Fruit fly (Drosophila melanogaster) whole organism, embryonic: ENCODE data around the gene CG10481.

Experiments
- Abd-B ChIP-seq: fragments of 200-800 bp; sonication (Bioruptor generic); optimal IDR thresholded peaks from 2 replicates; lab custom pipeline; 2018; ENCODE audit warnings: missing biosample characterization, mild to moderate bottlenecking, missing genetic modification characterization, moderate library complexity
- Blimp-1 ChIP-seq: fragments of 200-800 bp; sonication (Bioruptor generic); optimal IDR thresholded peaks from 3 replicates; lab custom pipeline; 2018; ENCODE audit warnings: missing biosample characterization, missing genetic modification characterization, mild to moderate bottlenecking, moderate library complexity, missing genetic modification reagents
- CG10431 ChIP-seq: fragments of 200-800 bp; sonication (Bioruptor generic); optimal IDR thresholded peaks from 3 replicates; lab custom pipeline; 2018; ENCODE audit warnings: missing biosample characterization, mild to moderate bottlenecking, missing genetic modification characterization
- CG11504 ChIP-seq: fragments of 200-800 bp; sonication (Bioruptor generic); optimal IDR thresholded peaks from 3 replicates; lab custom pipeline; 2019; ENCODE audit warnings: missing biosample characterization, mild to moderate bottlenecking, missing genetic modification characterization, moderate library complexity
- CG12659 ChIP-seq: fragments of 200-800 bp; sonication (Bioruptor generic); optimal IDR thresholded peaks from 3 replicates; lab custom pipeline; 2017; ENCODE audit warnings: mild to moderate bottlenecking, missing biosample characterization, missing genetic modification reagents, missing genetic modification characterization
- CG14965 ChIP-seq: fragments of 200-800 bp; sonication (Bioruptor generic); optimal IDR thresholded peaks from 2 replicates; lab custom pipeline; 2016; ENCODE audit warnings: missing biosample characterization, missing genetic modification characterization, borderline replicate concordance
- CG15479 ChIP-seq: fragments of 200-800 bp; sonication (Bioruptor generic); optimal IDR thresholded peaks from 3 replicates; lab custom pipeline; 2019; ENCODE audit warnings: missing biosample characterization, mild to moderate bottlenecking, missing genetic modification characterization, moderate library complexity
- CG2116 ChIP-seq: fragments of 200-800 bp; sonication (Bioruptor generic); optimal IDR thresholded peaks from 3 replicates; lab custom pipeline; 2018; ENCODE audit warnings: missing biosample characterization, mild to moderate bottlenecking, missing genetic modification characterization
- CG2199 ChIP-seq: fragments of 200-800 bp; sonication (Bioruptor generic); IDR thresholded peaks from 3 replicates; pipeline ENCODE4 v1.3.6; 2022; ENCODE audit warnings: missing biosample characterization, missing genetic modification characterization
- CG31365 ChIP-seq: fragments of 200-800 bp; sonication (Bioruptor generic); optimal IDR thresholded peaks from 2 replicates; lab custom pipeline; 2018; ENCODE audit warnings: missing biosample characterization, mild to moderate bottlenecking, missing genetic modification characterization
- CG43689 ChIP-seq: fragments of 200-800 bp; sonication (Bioruptor generic); IDR thresholded peaks from 2 replicates; pipeline ENCODE4 v1.3.6; 2022; ENCODE audit warnings: missing biosample characterization, missing genetic modification characterization
- CG8944 ChIP-seq: fragments of 200-800 bp; sonication (Bioruptor generic); optimal IDR thresholded peaks from 3 replicates; lab custom pipeline; 2016; ENCODE audit warnings: missing biosample characterization, missing genetic modification characterization
- Camta ChIP-seq: fragments of 200-800 bp; sonication (Bioruptor generic); optimal IDR thresholded peaks from 2 replicates; lab custom pipeline; 2016; ENCODE audit warnings: missing biosample characterization, missing genetic modification characterization
- D19B ChIP-seq: fragments of 200-800 bp; sonication (Bioruptor generic); optimal IDR thresholded peaks from 2 replicates; lab custom pipeline; 2017; ENCODE audit warnings: missing biosample characterization, mild to moderate bottlenecking, missing genetic modification characterization
- E2f2 ChIP-seq: fragments of 200-800 bp; sonication (Bioruptor generic); IDR thresholded peaks from 2 replicates; pipeline ENCODE4 v1.3.6; 2022; ENCODE audit warnings: missing biosample characterization, missing genetic modification characterization
- Eip74EF ChIP-seq, 2 experiments: fragments of 200-800 bp in 1 of 2; fragments of >200 bp in 1 of 2; sonication (Bioruptor generic) in 1 of 2; optimal IDR thresholded peaks; 2 replicates each; lab custom pipeline; 2017 to 2019; ENCODE audit warnings: missing biosample characterization in 2 of 2, missing genetic modification characterization in 2 of 2, mild to moderate bottlenecking in 1 of 2, moderate library complexity in 1 of 2
- Ets65A ChIP-seq: fragments of 200-800 bp; sonication (Bioruptor generic); peaks from one replicate; lab custom pipeline; 2016; ENCODE audit warnings: missing biosample characterization, missing genetic modification characterization
- Gsc ChIP-seq: fragments of 200-800 bp; sonication (Bioruptor generic); IDR thresholded peaks from 2 replicates; pipeline ENCODE4 v1.3.6; 2022; ENCODE audit warnings: missing biosample characterization, missing genetic modification characterization
- Hmr ChIP-seq: fragments of 200-800 bp; sonication (Bioruptor generic); optimal IDR thresholded peaks from 3 replicates; lab custom pipeline; 2017; ENCODE audit warnings: mild to moderate bottlenecking, missing biosample characterization, missing genetic modification reagents, missing genetic modification characterization
- Lhr ChIP-seq: fragments of 200-800 bp; sonication (Bioruptor generic); optimal IDR thresholded peaks from 3 replicates; lab custom pipeline; 2017; ENCODE audit warnings: mild to moderate bottlenecking, missing biosample characterization, missing genetic modification reagents, missing genetic modification characterization
- NC2α ChIP-seq: fragments of 200-800 bp; sonication (Bioruptor generic); optimal IDR thresholded peaks from 2 replicates; lab custom pipeline; 2016; ENCODE audit warnings: missing biosample characterization, missing genetic modification characterization
- NK7.1 ChIP-seq: fragments of 200-800 bp; sonication (Bioruptor generic); optimal IDR thresholded peaks from 3 replicates; lab custom pipeline; 2016; ENCODE audit warnings: missing biosample characterization, missing genetic modification characterization
- Neu2 ChIP-seq: fragments of 200-800 bp; sonication (Bioruptor generic); optimal IDR thresholded peaks from 3 replicates; lab custom pipeline; 2016; ENCODE audit warnings: missing biosample characterization, missing genetic modification characterization, borderline replicate concordance
- Usf ChIP-seq: fragments of 200-800 bp; sonication (Bioruptor generic); optimal IDR thresholded peaks from 2 replicates; lab custom pipeline; 2017; ENCODE audit warnings: missing genotype, missing biosample characterization, missing genetic modification characterization
- YL-1 ChIP-seq: fragments of 200-800 bp; sonication (Bioruptor generic); optimal IDR thresholded peaks from 3 replicates; lab custom pipeline; 2017; ENCODE audit warnings: missing biosample characterization, mild to moderate bottlenecking, missing genetic modification characterization
- amos ChIP-seq: fragments of 200-800 bp; sonication (Bioruptor generic); IDR thresholded peaks from 2 replicates; pipeline ENCODE4 v1.3.6; 2022; ENCODE audit warnings: missing biosample characterization, missing genetic modification characterization; ENCODE audit not compliant: partially characterized antibody
- cwo ChIP-seq: fragments of 200-800 bp; sonication (Bioruptor generic); optimal IDR thresholded peaks from 3 replicates; lab custom pipeline; 2017; ENCODE audit warnings: missing biosample characterization, missing genetic modification characterization, mild to moderate bottlenecking, moderate library complexity, missing genetic modification reagents
- dm ChIP-seq: fragments of 200-800 bp; sonication (Bioruptor generic); optimal IDR thresholded peaks from 3 replicates; lab custom pipeline; 2016; ENCODE audit warnings: missing biosample characterization, missing genetic modification characterization
- fd3F ChIP-seq: fragments of 200-800 bp; sonication (Bioruptor generic); optimal IDR thresholded peaks from 2 replicates; lab custom pipeline; 2018; ENCODE audit warnings: missing biosample characterization, mild to moderate bottlenecking, missing genetic modification characterization, moderate library complexity
- gcm ChIP-seq: fragments of 200-800 bp; sonication (Bioruptor generic); optimal IDR thresholded peaks from 2 replicates; lab custom pipeline; 2019; ENCODE audit warnings: missing biosample characterization, mild to moderate bottlenecking, missing genetic modification characterization, moderate library complexity
- gem ChIP-seq: fragments of 200-800 bp; sonication (Bioruptor generic); optimal IDR thresholded peaks from 2 replicates; lab custom pipeline; 2019; ENCODE audit warnings: missing biosample characterization, mild to moderate bottlenecking, missing genetic modification characterization, moderate library complexity
- h ChIP-seq: fragments of >200 bp; optimal IDR thresholded peaks from 2 replicates; lab custom pipeline; 2017
- pnt ChIP-seq: fragments of 200-800 bp; sonication (Bioruptor generic); optimal IDR thresholded peaks from 3 replicates; lab custom pipeline; 2016; ENCODE audit warnings: missing biosample characterization, missing genetic modification characterization
- slbo ChIP-seq: fragments of 200-800 bp; sonication (Bioruptor generic); IDR thresholded peaks from 2 replicates; pipeline ENCODE4 v1.3.6; 2022; ENCODE audit warnings: missing biosample characterization, missing genetic modification characterization
- slp2 ChIP-seq: fragments of 200-800 bp; sonication (Bioruptor generic); optimal IDR thresholded peaks from 2 replicates; lab custom pipeline; 2016; ENCODE audit warnings: missing biosample characterization, missing genetic modification characterization
- stwl ChIP-seq: fragments of 200-800 bp; sonication (Bioruptor generic); optimal IDR thresholded peaks from 3 replicates; lab custom pipeline; 2018; ENCODE audit warnings: missing biosample characterization, mild to moderate bottlenecking, missing genetic modification characterization, moderate library complexity
- tgo ChIP-seq: fragments of 200-800 bp; sonication (Bioruptor generic); IDR thresholded peaks from 3 replicates; pipeline ENCODE4 v1.3.6; 2022; ENCODE audit warnings: missing biosample characterization, missing genetic modification characterization
- vfl ChIP-seq: fragments of 200-800 bp; sonication (Bioruptor generic); optimal IDR thresholded peaks from 2 replicates; lab custom pipeline; 2016; ENCODE audit warnings: missing biosample characterization, missing genetic modification characterization

CG10481 gene

dm6 chr2L:19915195-19915594 lies 22.8 kb upstream of the CG10481 start (continued):
- TF ChIP-seq CG2199 (GFP tag; lab: Robert Waterston, UW), result peak; percentile 85
- TF ChIP-seq CG12659 (GFP tag; lab: Kevin White, UChicago), result peak; percentile 7
- peak; percentile 66 for TF ChIP-seq stwl (tag; lab: Kevin White, UChicago)
- TF ChIP-seq Hmr, result peak; percentile 24
- peak; percentile 82 for TF ChIP-seq Ets65A
- TF ChIP-seq CG11504 (tag; lab: Kevin White, UChicago), result peak; percentile 19
- TF ChIP-seq CG8944 (GFP tag; lab: Kevin White, UChicago), result no peak
- peak; percentile 53 for TF ChIP-seq Lhr (GFP tag; lab: Kevin White, UChicago)
- 0 out of 2 replicates have a peak, but pooled peaks have one; percentile 29 for TF ChIP-seq E2f2
- TF ChIP-seq, all 482 proteins: peak for 24

DNA sequence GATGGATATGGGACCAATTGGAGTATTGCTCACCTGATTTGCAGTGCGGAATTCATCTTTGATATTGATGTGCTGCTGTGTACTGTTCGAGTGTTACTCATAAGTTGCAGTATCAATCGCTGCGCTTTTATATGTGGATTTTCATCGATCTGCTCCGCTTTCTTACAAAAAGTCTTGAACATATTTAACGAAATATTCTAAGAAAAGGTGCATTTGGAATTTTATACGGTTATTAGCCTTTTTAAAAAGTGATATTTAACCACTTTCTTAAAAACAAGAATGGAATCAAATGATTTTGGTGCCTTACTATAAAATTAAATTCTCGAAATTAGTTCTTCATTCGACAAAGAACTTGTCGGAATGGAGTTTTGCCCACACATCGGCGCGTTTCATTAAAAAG lies 21.1 kb upstream of the CG10481 start, which contains the start of gene TotE:
Gene TotE (minus strand): TSS at position 101 of the 400 bp plus-strand sequence.
- no peak for TF ChIP-seq fd3F (GFP tag; lab: Kevin White, UChicago)
- no peak for TF ChIP-seq CG14965
- no peak for TF ChIP-seq dm (GFP tag; lab: Kevin White, UChicago)
- no peak for TF ChIP-seq CG2116 (GFP tag; lab: Kevin White, UChicago)
- TF ChIP-seq amos (GFP tag; lab: Robert Waterston, UW), result no peak
- TF ChIP-seq cwo (GFP tag; lab: Kevin White, UChicago), result no peak
- no peak for TF ChIP-seq Blimp-1
- no peak for TF ChIP-seq Eip74EF (GFP tag; optimal IDR thresholded peaks at IDR 0.05; lab: Kevin White, UChicago)
- TF ChIP-seq NK7.1, result no peak
- no peak for TF ChIP-seq gcm
- no peak for TF ChIP-seq h
- no peak for TF ChIP-seq CG15479 (GFP tag; lab: Kevin White, UChicago)
- no peak for TF ChIP-seq Gsc (GFP tag; lab: Robert Waterston, UW)
- TF ChIP-seq gem, result no peak
- no peak for TF ChIP-seq CG8944 (GFP tag; lab: Kevin White, UChicago)
- TF ChIP-seq Camta (GFP tag; lab: Kevin White, UChicago), result no peak

- TF ChIP-seq vfl (GFP tag; lab: Kevin White, UChicago), result no peak
- TF ChIP-seq slp2 (GFP tag; lab: Kevin White, UChicago), result no peak
- no peak for TF ChIP-seq CG43689 (GFP tag; lab: Robert Waterston, UW)
- TF ChIP-seq CG31365, result no peak
- no peak for TF ChIP-seq Abd-B (GFP tag; lab: Kevin White, UChicago)
- no peak for TF ChIP-seq Neu2
- TF ChIP-seq NC2α, result no peak
- no peak for TF ChIP-seq tgo (GFP tag; lab: Robert Waterston, UW)
- no peak for TF ChIP-seq D19B (GFP tag; lab: Kevin White, UChicago)
- TF ChIP-seq slbo (GFP tag; lab: Robert Waterston, UW), result no peak
- TF ChIP-seq CG10431 (GFP tag; lab: Kevin White, UChicago), result no peak
- no peak for TF ChIP-seq Usf
- no peak for TF ChIP-seq YL-1 (GFP tag; lab: Kevin White, UChicago)
- TF ChIP-seq pnt (GFP tag; lab: Kevin White, UChicago), result no peak
Measured at dm6 chr2L:19912277-19912676, 19.9 kb upstream of the CG10481 start, which contains the start of gene TotF. TotF (minus strand) TSS chr2L:19912377.
